Worm (Caenorhabditis elegans): ENCODE data around the gene oac-12.
"Not testable (repeated sequence)": the region's sequence is repeated elsewhere in the genome, so short reads cannot be mapped to it uniquely, and the experiment has no call there.

The oac-12 gene

ce11 chrV:4346325-4346724 is 14.0 kb upstream of the oac-12 start, which contains the start of gene hpo-18:
TSS of gene hpo-18 (minus strand) at chrV:4346425.
- no peak for TF ChIP-seq unc-62 (GFP tag; optimal IDR thresholded peaks at IDR 0.05)

ce11 chrV:4345714-4346113 is 13.4 kb upstream of the oac-12 start, which contains the start of gene figl-1:
TSS of gene figl-1 (minus strand) at chrV:4345999.
- no peak for TF ChIP-seq unc-62 (GFP tag; optimal IDR thresholded peaks at IDR 0.05)

- no peak for TF ChIP-seq unc-62 (GFP tag; optimal IDR thresholded peaks at IDR 0.05)
Observed at ce11 chrV:4341736-4342135, 9.4 kb upstream of the oac-12 start.

- no peak for TF ChIP-seq unc-62 (GFP tag; optimal IDR thresholded peaks at IDR 0.05)
Observed at ce11 chrV:4341208-4341607, 8.9 kb upstream of the oac-12 start, which contains the start of gene glrx-3. TSS of gene glrx-3 (minus strand) at chrV:4341308.

ce11 chrV:4339479-4339878 is 7.1 kb upstream of the oac-12 start:
- TF ChIP-seq unc-62 (GFP tag; optimal IDR thresholded peaks at IDR 0.05): no peak

- TF ChIP-seq unc-62 (GFP tag; optimal IDR thresholded peaks at IDR 0.05): not testable (repeated sequence)
Observed at ce11 chrV:4336462-4336861, 4.1 kb upstream of the oac-12 start, which contains the start of gene irld-1. TSS of gene irld-1 (plus strand) at chrV:4336762.

- no peak for TF ChIP-seq unc-62 (GFP tag; optimal IDR thresholded peaks at IDR 0.05)
Observed at ce11 chrV:4330820-4331219, 1.5 kb downstream of the oac-12 start.

ce11 chrV:4326841-4327240 is 5.5 kb downstream of the oac-12 start, which contains the start of gene D2063.1:
TSS of gene D2063.1 (plus strand) at chrV:4327121.
- TF ChIP-seq unc-62 (GFP tag; optimal IDR thresholded peaks at IDR 0.05): no peak

ce11 chrV:4325415-4325814 is 6.9 kb downstream of the oac-12 start, which contains the start of gene nhr-125:
TSS of gene nhr-125 (minus strand) at chrV:4325515.
- TF ChIP-seq unc-62 (GFP tag; optimal IDR thresholded peaks at IDR 0.05): no peak

- no peak for TF ChIP-seq unc-62 (GFP tag; optimal IDR thresholded peaks at IDR 0.05)
Observed at ce11 chrV:4322706-4323105, 9.6 kb downstream of the oac-12 start, which contains the start of gene R02D1.2. TSS of gene R02D1.2 (minus strand) at chrV:4322806.

- TF ChIP-seq unc-62 (GFP tag; optimal IDR thresholded peaks at IDR 0.05): no peak
Observed at ce11 chrV:4319867-4320266, 12.5 kb downstream of the oac-12 start, which contains the start of gene ZC132.9. TSS of gene ZC132.9 (minus strand) at chrV:4319967.

ce11 chrV:4315057-4315456 is 17.3 kb downstream of the oac-12 start, which contains the start of gene srh-192:
TSS of gene srh-192 (minus strand) at chrV:4315157.
- no peak for TF ChIP-seq unc-62 (GFP tag; optimal IDR thresholded peaks at IDR 0.05)

- no peak for TF ChIP-seq unc-62 (GFP tag; optimal IDR thresholded peaks at IDR 0.05)
Observed at ce11 chrV:4304240-4304639, 28.1 kb downstream of the oac-12 start.

- TF ChIP-seq unc-62 (GFP tag; optimal IDR thresholded peaks at IDR 0.05): no peak
Observed at ce11 chrV:4303793-4304192, 28.6 kb downstream of the oac-12 start.

- no peak for TF ChIP-seq unc-62 (GFP tag; optimal IDR thresholded peaks at IDR 0.05)
Observed at ce11 chrV:4302842-4303241, 29.5 kb downstream of the oac-12 start.

- TF ChIP-seq unc-62 (GFP tag; optimal IDR thresholded peaks at IDR 0.05): no peak
Observed at ce11 chrV:4299741-4300140, 32.6 kb downstream of the oac-12 start, which contains the start of gene ZC132.3. TSS of gene ZC132.3 (minus strand) at chrV:4299841.

- no peak for TF ChIP-seq unc-62 (GFP tag; optimal IDR thresholded peaks at IDR 0.05)
Observed at ce11 chrV:4298579-4298978, 33.8 kb downstream of the oac-12 start, which contains the start of gene ZC132.11. TSS of gene ZC132.11 (minus strand) at chrV:4298679.

- TF ChIP-seq unc-62 (GFP tag; optimal IDR thresholded peaks at IDR 0.05): no peak
Observed at ce11 chrV:4295920-4296319, 36.4 kb downstream of the oac-12 start, which contains the start of gene F47D2.11. TSS of gene F47D2.11 (minus strand) at chrV:4296020.

Measured in whole organism, dauer.